Worm (Caenorhabditis elegans) whole organism, dauer: ENCODE results near the gene str-33.

Experiments used
- unc-62 ChIP-seq: sonication (generic microtip); optimal IDR thresholded peaks from 2 replicates; lab custom pipeline; 2017; ENCODE audit warnings: missing biosample characterization, missing genetic modification reagents, missing genetic modification characterization

str-33 gene

ce11 chrV:2728236-2728635 is at the start of gene str-33:
TSS of gene str-33 (plus strand) at chrV:2728536.
- no peak for TF ChIP-seq unc-62 (GFP tag; lab: Kevin White, UChicago)

ce11 chrV:2683497-2683896 is 44.8 kb upstream of the str-33 start:
- no peak for TF ChIP-seq unc-62 (GFP tag; lab: Kevin White, UChicago)

ce11 chrV:2684227-2684626 is 44.1 kb upstream of the str-33 start:
- TF ChIP-seq unc-62 (GFP tag; lab: Kevin White, UChicago), result no peak

- no peak for TF ChIP-seq unc-62 (GFP tag; lab: Kevin White, UChicago)
Observed at ce11 chrV:2688562-2688961, 39.8 kb upstream of the str-33 start.

ce11 chrV:2690478-2690877 is 37.9 kb upstream of the str-33 start:
- no peak for TF ChIP-seq unc-62 (GFP tag; lab: Kevin White, UChicago)

ce11 chrV:2690948-2691347 is 37.4 kb upstream of the str-33 start:
- no peak for TF ChIP-seq unc-62 (GFP tag; lab: Kevin White, UChicago)

ce11 chrV:2694389-2694788 is 33.9 kb upstream of the str-33 start, which contains the start of gene Y45G12B.2:
TSS of gene Y45G12B.2 (plus strand) at chrV:2694771.
- no peak for TF ChIP-seq unc-62 (GFP tag; lab: Kevin White, UChicago)

ce11 chrV:2695935-2696334 is 32.4 kb upstream of the str-33 start, which contains the start of gene Y45G12B.3:
TSS of gene Y45G12B.3 (minus strand) at chrV:2696254.
- TF ChIP-seq unc-62 (GFP tag; lab: Kevin White, UChicago), result no peak

- TF ChIP-seq unc-62 (GFP tag; lab: Kevin White, UChicago), result no peak
Observed at ce11 chrV:2697693-2698092, 30.6 kb upstream of the str-33 start.

ce11 chrV:2698826-2699225 is 29.5 kb upstream of the str-33 start, which contains the start of gene nuo-5:
TSS of gene nuo-5 (plus strand) at chrV:2698972.
- TF ChIP-seq unc-62 (GFP tag; lab: Kevin White, UChicago), result no peak

ce11 chrV:2702883-2703282 is 25.5 kb upstream of the str-33 start:
- no peak for TF ChIP-seq unc-62 (GFP tag; lab: Kevin White, UChicago)

- TF ChIP-seq unc-62 (GFP tag; lab: Kevin White, UChicago), result no peak
Observed at ce11 chrV:2703299-2703698, 25.0 kb upstream of the str-33 start.

ce11 chrV:2706379-2706778 is 22.0 kb upstream of the str-33 start:
- TF ChIP-seq unc-62 (GFP tag; lab: Kevin White, UChicago), result no peak

- TF ChIP-seq unc-62 (GFP tag; lab: Kevin White, UChicago), result no peak
Observed at ce11 chrV:2710192-2710591, 18.1 kb upstream of the str-33 start.

- no peak for TF ChIP-seq unc-62 (GFP tag; lab: Kevin White, UChicago)
Observed at ce11 chrV:2711429-2711828, 16.9 kb upstream of the str-33 start, which contains the start of gene C24B9.3. TSS of gene C24B9.3 (minus strand) at chrV:2711599.

ce11 chrV:2713532-2713931 is 14.8 kb upstream of the str-33 start, which contains the start of gene srt-28:
TSS of gene srt-28 (minus strand) at chrV:2713632.
- TF ChIP-seq unc-62 (GFP tag; lab: Kevin White, UChicago), result no peak

ce11 chrV:2716933-2717332 is 11.4 kb upstream of the str-33 start:
- no peak for TF ChIP-seq unc-62 (GFP tag; lab: Kevin White, UChicago)
